Worm (Caenorhabditis elegans) whole organism, young adult: Measurements from ENCODE around the gene srh-61.

Experiments
- let-607 ChIP-seq, 2 experiments: fragments of 200-800 bp in 1 of 2; sonication (Bioruptor generic) in 1 of 2; sonication (generic microtip) in 1 of 2; optimal IDR thresholded peaks; 2 replicates each; lab custom pipeline; 2016 to 2018; ENCODE audit warnings: mild to moderate bottlenecking in 2 of 2, missing compliant biosample characterization in 2 of 2, missing genetic modification characterization in 2 of 2, moderate library complexity in 2 of 2, missing genotype in 1 of 2
- ztf-25 ChIP-seq: fragments of 200-800 bp; sonication (Bioruptor generic); IDR thresholded peaks from 2 replicates; pipeline ENCODE4 v1.3.6; 2022; ENCODE audit warnings: missing genetic modification reagents, missing genetic modification characterization, missing compliant biosample characterization

DNA sequence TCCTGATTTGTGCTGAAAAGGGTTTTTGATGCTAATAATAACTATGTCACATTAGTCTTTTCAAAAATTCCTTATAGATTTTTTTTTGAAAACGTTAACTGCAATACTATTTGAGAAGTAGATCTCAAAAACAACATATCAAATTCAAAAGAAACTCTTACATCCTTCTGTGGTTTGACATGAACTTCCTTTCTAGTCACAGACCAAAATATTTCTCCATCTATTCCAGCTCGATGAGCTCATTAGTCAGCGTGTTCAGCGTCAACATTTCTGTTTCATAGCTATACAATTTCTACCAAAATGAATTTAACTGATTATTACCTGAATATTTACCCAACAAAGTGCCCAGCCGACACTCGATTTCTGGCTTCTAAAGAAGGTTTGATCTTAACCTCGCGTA lies 7.6 kb downstream of the srh-61 start, which contains the start of gene srh-67:
- no peak for TF ChIP-seq ztf-25
- TF ChIP-seq let-607 (tag; optimal IDR thresholded peaks at IDR 0.05; lab: Kevin White, UChicago) = no peak
